Fruit fly (Drosophila melanogaster): Measurements from ENCODE around the gene mtSSB.

The mtSSB gene

DNA sequence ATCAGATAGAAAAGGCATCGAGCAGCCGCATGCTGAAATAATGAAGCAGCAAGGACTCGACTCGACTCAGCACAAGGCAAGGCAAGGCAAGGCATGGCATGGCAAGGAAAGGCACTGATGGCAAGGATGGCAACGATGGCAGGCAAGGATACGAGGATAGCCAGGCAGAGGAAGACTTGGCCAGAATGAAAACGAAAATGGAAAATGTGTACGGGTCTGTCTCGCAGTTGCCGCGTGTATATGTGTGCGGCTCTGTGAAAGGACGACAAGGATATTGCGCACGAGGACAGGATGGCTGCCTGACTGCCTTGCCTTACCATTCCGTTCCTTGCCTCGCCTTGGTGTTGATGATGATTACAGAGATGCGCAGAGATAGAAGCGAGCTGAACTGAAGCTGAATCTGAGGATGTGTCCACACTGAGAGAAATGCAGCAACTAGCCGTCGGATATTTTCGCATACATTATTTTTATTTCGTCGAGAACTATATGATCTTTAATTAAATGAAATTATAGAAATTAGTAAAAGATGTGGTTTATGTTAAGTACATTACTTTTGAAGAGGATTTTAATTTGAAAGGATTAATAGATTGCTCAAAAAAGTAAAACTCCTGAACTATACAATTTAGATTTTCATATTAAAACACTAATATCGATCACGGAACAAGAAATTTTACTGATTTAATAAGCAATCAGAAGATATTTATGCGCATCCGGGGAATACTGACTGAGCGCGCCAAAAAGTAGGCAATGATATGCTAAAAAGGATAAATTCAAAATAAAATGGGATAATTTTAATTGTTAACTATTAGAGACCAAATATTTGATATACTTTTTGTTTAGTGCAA lies 9.6 kb upstream of the mtSSB start:
- TF ChIP-seq Dll (optimal IDR thresholded peaks at IDR 0.05), result no peak
- no peak for TF ChIP-seq usp (GFP tag; optimal IDR thresholded peaks at IDR 0.05)
- no peak for TF ChIP-seq psq (optimal IDR thresholded peaks at IDR 0.05)
- TF ChIP-seq CG8478 (optimal IDR thresholded peaks at IDR 0.05), result no peak
- no peak for TF ChIP-seq pan (optimal IDR thresholded peaks at IDR 0.05)
- TF ChIP-seq EcR (GFP tag; optimal IDR thresholded peaks at IDR 0.05), result no peak

- TF ChIP-seq Dll (optimal IDR thresholded peaks at IDR 0.05) (no peak), usp (GFP tag; optimal IDR thresholded peaks at IDR 0.05) (no peak), EcR (GFP tag; optimal IDR thresholded peaks at IDR 0.05) (no peak), pan (optimal IDR thresholded peaks at IDR 0.05) (no peak), psq (optimal IDR thresholded peaks at IDR 0.05) (no peak), CG8478 (optimal IDR thresholded peaks at IDR 0.05) (no peak)
These were observed 8.9 kb upstream of the mtSSB start for dm6 chr3R:16213792-16214473.

dm6 chr3R:16212859-16213708 lies 8.0 kb upstream of the mtSSB start:
- no peak for TF ChIP-seq CG8478 (optimal IDR thresholded peaks at IDR 0.05)
- TF ChIP-seq usp (GFP tag; optimal IDR thresholded peaks at IDR 0.05), result no peak
- no peak for TF ChIP-seq pan (optimal IDR thresholded peaks at IDR 0.05)
- TF ChIP-seq Dll (optimal IDR thresholded peaks at IDR 0.05), result no peak
- TF ChIP-seq psq (optimal IDR thresholded peaks at IDR 0.05), result no peak
- TF ChIP-seq EcR (GFP tag; optimal IDR thresholded peaks at IDR 0.05), result no peak

DNA sequence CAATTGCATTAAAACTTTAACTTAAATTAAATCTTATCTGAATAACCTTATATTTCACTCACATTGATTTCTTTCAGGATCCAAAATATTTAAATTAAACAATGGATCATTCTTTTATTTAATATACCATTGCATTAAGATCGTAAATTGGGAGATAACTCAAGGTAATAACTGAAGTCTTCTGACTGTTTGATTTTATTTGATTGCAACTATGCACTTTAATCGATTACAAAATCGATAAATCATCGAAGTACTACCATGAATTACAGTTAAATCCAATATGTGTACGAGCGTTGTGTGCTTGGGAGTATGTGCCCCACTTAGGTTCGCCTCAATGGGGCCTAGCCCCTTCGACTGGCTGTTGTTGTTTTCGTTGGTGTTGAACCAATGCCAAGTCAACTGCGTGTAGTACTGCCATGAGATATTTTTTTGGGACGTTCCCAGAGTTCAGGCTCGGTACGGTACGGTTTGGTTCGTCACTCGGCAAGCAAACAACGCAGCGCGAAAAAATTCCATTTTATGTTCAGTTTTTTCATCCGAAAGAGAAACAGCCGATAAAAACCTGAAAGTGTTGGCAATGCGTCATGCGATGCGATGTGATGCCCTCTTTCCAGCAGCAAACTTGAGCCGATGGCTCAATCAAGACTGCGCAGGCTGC lies 7.0 kb upstream of the mtSSB start:
- TF ChIP-seq EcR (GFP tag; optimal IDR thresholded peaks at IDR 0.05) (no peak), CG8478 (optimal IDR thresholded peaks at IDR 0.05) (no peak), pan (optimal IDR thresholded peaks at IDR 0.05) (no peak), usp (GFP tag; optimal IDR thresholded peaks at IDR 0.05) (no peak), Dll (optimal IDR thresholded peaks at IDR 0.05) (no peak), psq (optimal IDR thresholded peaks at IDR 0.05) (no peak)

DNA sequence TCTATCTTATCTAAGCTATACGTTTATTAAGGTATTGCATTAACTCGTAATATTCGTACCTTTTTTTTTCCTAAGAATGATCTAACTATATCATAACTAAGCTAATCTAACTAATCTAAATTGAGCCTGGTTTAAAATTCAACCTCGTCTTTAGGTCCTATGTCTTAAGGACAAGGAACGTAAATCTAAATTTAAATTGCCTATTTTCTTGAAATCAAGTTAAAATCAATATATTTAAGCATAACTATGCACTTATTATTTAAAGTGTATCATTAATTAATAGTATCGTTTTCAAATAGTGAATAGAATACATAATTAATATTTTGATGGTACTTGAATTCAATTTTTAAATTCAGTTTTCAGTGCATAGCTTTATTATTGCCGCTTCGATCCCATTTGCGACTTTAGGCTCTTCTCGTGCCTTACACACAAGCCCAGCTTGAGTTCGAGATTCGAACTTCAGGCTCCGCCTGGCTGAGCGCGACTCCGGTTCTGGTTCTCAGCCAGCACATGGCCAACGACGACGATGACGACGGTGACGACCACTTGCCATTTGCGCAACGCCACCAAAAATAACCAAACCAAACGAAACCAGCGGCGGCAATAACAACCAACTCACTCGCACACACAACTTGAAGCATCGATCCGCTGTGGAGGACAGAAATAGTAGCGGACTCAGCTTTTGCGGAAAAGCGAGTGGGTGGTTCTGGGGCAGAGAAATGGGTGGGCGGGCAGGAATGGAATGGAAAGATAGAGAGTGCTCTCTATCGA lies 5.9 kb upstream of the mtSSB start:
- TF ChIP-seq psq (optimal IDR thresholded peaks at IDR 0.05), result no peak
- TF ChIP-seq Dll (optimal IDR thresholded peaks at IDR 0.05), result no peak

DNA sequence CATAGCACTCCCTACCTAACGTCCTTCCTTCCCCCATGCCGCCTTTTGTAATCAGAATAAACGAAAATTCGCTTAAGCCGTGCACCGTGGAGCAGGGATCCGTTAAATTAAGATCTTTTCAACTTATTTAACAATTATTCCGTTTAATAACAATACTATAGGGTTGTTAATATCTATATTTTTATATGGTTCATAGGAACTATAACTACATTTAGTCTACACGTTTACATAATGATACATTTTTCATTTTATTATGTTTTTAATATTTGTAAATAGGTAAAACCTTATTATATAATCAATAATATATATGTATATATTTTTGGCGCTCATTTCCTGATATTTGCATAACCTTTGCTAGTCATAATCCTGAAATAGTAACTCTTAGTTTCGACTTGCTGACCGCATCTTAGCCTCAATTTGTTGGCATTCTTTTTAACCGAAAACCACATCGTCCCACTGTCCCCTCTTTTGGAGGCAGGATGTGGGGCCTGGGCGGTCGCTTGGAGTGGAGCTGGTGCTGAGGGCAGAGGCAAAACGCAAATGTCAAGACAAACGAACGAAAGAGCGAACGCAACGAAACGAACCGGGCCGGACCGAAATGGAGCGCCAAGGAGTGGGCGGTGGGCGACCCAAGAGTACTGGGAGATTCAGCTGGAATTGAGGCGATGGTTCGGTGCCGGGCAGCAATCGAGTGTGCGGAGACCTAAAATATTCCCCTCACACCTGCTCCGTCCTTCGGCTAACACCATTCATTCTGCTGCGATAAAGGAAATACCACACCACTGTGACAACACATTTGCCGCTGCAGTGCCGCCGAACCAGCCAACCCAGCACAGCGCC lies 4.9 kb upstream of the mtSSB start:
- TF ChIP-seq usp (GFP tag; optimal IDR thresholded peaks at IDR 0.05) (no peak), CG8478 (optimal IDR thresholded peaks at IDR 0.05) (no peak), psq (optimal IDR thresholded peaks at IDR 0.05) (no peak), pan (optimal IDR thresholded peaks at IDR 0.05) (no peak), Dll (optimal IDR thresholded peaks at IDR 0.05) (peak; percentile 23), EcR (GFP tag; optimal IDR thresholded peaks at IDR 0.05) (no peak)

DNA sequence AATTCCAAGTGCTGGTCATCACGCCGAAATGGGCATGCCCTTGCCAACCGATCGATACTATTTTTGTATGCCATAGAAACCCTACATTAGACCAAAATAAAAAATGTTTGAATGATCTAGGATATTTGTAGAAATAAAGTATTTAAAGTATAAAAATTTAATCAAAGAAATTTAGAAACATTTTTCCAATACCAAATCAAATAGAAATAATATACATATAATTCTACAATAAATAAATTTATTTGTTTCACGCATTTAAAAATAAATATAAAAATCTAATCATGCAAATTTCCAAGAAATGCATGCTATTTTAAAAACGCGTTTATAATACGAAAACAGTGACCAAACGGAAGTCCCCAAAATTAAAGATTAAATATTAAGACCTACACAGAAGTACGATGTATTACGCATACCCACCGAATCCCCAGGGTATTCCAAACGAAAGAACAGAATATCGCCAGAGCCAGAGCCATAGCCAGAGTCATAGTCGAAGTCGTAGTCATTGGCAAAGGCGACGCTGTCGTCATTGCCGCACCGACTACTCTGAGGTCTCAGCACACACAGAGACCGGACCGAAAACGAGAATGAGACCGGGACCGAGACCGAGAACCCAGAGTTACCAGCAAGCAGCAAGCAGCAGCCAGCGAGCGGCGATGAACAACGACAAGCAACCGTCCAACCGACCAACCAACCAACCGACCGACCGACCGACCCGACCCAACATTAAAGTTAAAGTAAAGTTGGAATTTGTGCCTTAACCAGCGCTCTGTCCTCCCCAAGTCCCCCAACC lies 4.1 kb upstream of the mtSSB start:
- TF ChIP-seq psq (optimal IDR thresholded peaks at IDR 0.05), result no peak
- TF ChIP-seq pan (optimal IDR thresholded peaks at IDR 0.05), result peak; percentile 70

dm6 chr3R:16208106-16208780 lies 3.2 kb upstream of the mtSSB start:
- TF ChIP-seq CG8478 (optimal IDR thresholded peaks at IDR 0.05), result no peak
- TF ChIP-seq Dll (optimal IDR thresholded peaks at IDR 0.05), result no peak
- TF ChIP-seq usp (GFP tag; optimal IDR thresholded peaks at IDR 0.05), result no peak
- no peak for TF ChIP-seq psq (optimal IDR thresholded peaks at IDR 0.05)
- no peak for TF ChIP-seq pan (optimal IDR thresholded peaks at IDR 0.05)
- TF ChIP-seq EcR (GFP tag; optimal IDR thresholded peaks at IDR 0.05), result peak in 1 of 2 experiments; percentile 19

DNA sequence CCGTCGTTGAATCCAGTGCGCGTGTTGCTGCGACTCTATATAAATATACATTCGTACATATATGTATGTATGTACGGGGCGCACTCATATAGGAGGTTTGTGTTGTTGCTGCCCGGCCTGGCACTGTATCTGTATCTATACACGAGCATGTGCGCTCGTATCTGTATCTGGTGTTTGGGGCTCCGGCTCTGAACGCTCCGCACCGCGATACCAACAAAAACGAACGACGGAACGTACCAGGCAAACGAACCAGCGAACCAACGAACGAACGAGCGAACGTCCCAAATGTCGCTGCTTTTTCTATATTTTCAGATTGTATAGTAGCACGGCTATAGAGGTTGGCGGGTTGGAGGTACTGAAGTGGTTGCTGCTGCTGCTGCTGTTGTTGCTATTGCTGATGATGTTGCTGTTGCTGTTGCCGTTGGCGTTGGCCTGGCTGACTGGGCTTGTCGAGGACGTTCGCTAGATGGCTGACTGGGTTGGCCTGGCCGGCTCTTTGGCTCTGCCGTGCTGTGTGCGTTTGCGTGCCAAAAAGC lies 2.1 kb upstream of the mtSSB start:
- TF ChIP-seq pan (optimal IDR thresholded peaks at IDR 0.05), result no peak
- TF ChIP-seq EcR (GFP tag; optimal IDR thresholded peaks at IDR 0.05), result peak in 1 of 2 experiments; percentile 41

Data from whole organism.